Worm (Caenorhabditis elegans) whole organism, late embryonic: ENCODE data around the gene grl-28.
A peak's percentile ranks its signal among the peaks of the same experiment; 100 is the strongest.
"Not testable (repeated sequence)": the region's sequence is repeated elsewhere in the genome, so short reads cannot be mapped to it uniquely, and the experiment has no call there.

Experiments used
- F13H6.1 ChIP-seq: sonication (generic microtip); optimal IDR thresholded peaks from 2 replicates; lab custom pipeline; 2016; ENCODE audit warnings: missing genetic modification characterization, missing compliant biosample characterization
- K02D7.2 ChIP-seq: sonication (generic microtip); optimal IDR thresholded peaks from 2 replicates; lab custom pipeline; 2017; ENCODE audit warnings: mild to moderate bottlenecking, missing genetic modification characterization, missing compliant biosample characterization
- K09A11.1 ChIP-seq: sonication (generic microtip); optimal IDR thresholded peaks from 2 replicates; lab custom pipeline; 2017; ENCODE audit warnings: antibody characterized with exemption, mild to moderate bottlenecking, missing genetic modification characterization, missing compliant biosample characterization; ENCODE audit not compliant: insufficient read depth
- T23F11.4 ChIP-seq: fragments of 200-800 bp; sonication (Bioruptor generic); optimal IDR thresholded peaks from 2 replicates; lab custom pipeline; 2018; ENCODE audit warnings: mild to moderate bottlenecking, missing genetic modification characterization, missing compliant biosample characterization
- ama-1 ChIP-seq: fragments of 150-350 bp; optimal IDR thresholded peaks from 2 replicates; lab custom pipeline; 2014
- ceh-19 ChIP-seq: fragments of 200-800 bp; sonication (Bioruptor generic); optimal IDR thresholded peaks from 2 replicates; lab custom pipeline; 2018; ENCODE audit warnings: mild to moderate bottlenecking, missing genetic modification characterization, missing compliant biosample characterization
- ceh-2 ChIP-seq: sonication (generic microtip); optimal IDR thresholded peaks from 2 replicates; lab custom pipeline; 2016; ENCODE audit warnings: missing genotype, missing genetic modification characterization, missing compliant biosample characterization
- ceh-24 ChIP-seq: sonication (generic microtip); optimal IDR thresholded peaks from 2 replicates; lab custom pipeline; 2016; ENCODE audit warnings: mild to moderate bottlenecking, missing genetic modification characterization, missing compliant biosample characterization
- ceh-30 ChIP-seq: fragments of 150-350 bp; optimal IDR thresholded peaks from 2 replicates; lab custom pipeline; 2014; ENCODE audit warnings: missing biosample characterization, missing genetic modification characterization
- ceh-31 ChIP-seq: sonication (generic microtip); optimal IDR thresholded peaks from 2 replicates; lab custom pipeline; 2016; ENCODE audit warnings: missing genetic modification characterization, missing compliant biosample characterization
- ceh-34 ChIP-seq: sonication (generic microtip); optimal IDR thresholded peaks from 2 replicates; lab custom pipeline; 2016; ENCODE audit warnings: mild to moderate bottlenecking, missing genetic modification characterization, missing compliant biosample characterization
- ceh-9 ChIP-seq: sonication (generic microtip); optimal IDR thresholded peaks from 2 replicates; lab custom pipeline; 2016; ENCODE audit warnings: mild to moderate bottlenecking, missing genetic modification characterization, inconsistent platforms, missing compliant biosample characterization
- che-1 ChIP-seq: sonication (generic microtip); optimal IDR thresholded peaks from 2 replicates; lab custom pipeline; 2016; ENCODE audit warnings: mild to moderate bottlenecking, missing genetic modification characterization, missing compliant biosample characterization
- elt-2 ChIP-seq: sonication (generic microtip); optimal IDR thresholded peaks from 2 replicates; lab custom pipeline; 2016; ENCODE audit warnings: missing genetic modification reagents, missing genetic modification characterization, missing compliant biosample characterization
- ets-4 ChIP-seq: sonication (generic microtip); optimal IDR thresholded peaks from 2 replicates; lab custom pipeline; 2016; ENCODE audit warnings: missing genetic modification characterization, missing compliant biosample characterization
- fax-1 ChIP-seq: sonication (generic microtip); optimal IDR thresholded peaks from 2 replicates; lab custom pipeline; 2016; ENCODE audit warnings: missing genotype, missing genetic modification characterization, missing compliant biosample characterization
- gmeb-2 ChIP-seq: sonication (generic microtip); optimal IDR thresholded peaks from 2 replicates; lab custom pipeline; 2016; ENCODE audit warnings: missing genetic modification characterization, inconsistent platforms, missing compliant biosample characterization
- hlh-13 ChIP-seq: fragments of 200-800 bp; sonication (Bioruptor generic); optimal IDR thresholded peaks from 2 replicates; lab custom pipeline; 2018; ENCODE audit warnings: mild to moderate bottlenecking, missing genetic modification characterization, missing compliant biosample characterization
- hlh-6 ChIP-seq: sonication (generic microtip); optimal IDR thresholded peaks from 2 replicates; lab custom pipeline; 2016; ENCODE audit warnings: missing genotype, missing genetic modification characterization, missing compliant biosample characterization
- lim-6 ChIP-seq: sonication (generic microtip); optimal IDR thresholded peaks from 2 replicates; lab custom pipeline; 2016; ENCODE audit warnings: missing genetic modification characterization, missing compliant biosample characterization
- nfya-1 ChIP-seq: sonication (generic microtip); optimal IDR thresholded peaks from 2 replicates; lab custom pipeline; 2017; ENCODE audit warnings: missing genetic modification characterization, mild to moderate bottlenecking, missing compliant biosample characterization, antibody characterized with exemption, moderate library complexity
- odd-2 ChIP-seq: sonication (generic microtip); optimal IDR thresholded peaks from 2 replicates; lab custom pipeline; 2017; ENCODE audit warnings: antibody characterized with exemption, mild to moderate bottlenecking, missing genetic modification characterization, missing compliant biosample characterization
- pha-2 ChIP-seq: sonication (generic microtip); optimal IDR thresholded peaks from 2 replicates; lab custom pipeline; 2017; ENCODE audit warnings: mild to moderate bottlenecking, missing genetic modification characterization, missing compliant biosample characterization
- pha-4 ChIP-seq: fragments of 150-350 bp; optimal IDR thresholded peaks from 2 replicates; lab custom pipeline; 2018; ENCODE audit warnings: missing biosample characterization, missing genetic modification reagents, missing genetic modification characterization
- pros-1 ChIP-seq: fragments of 150-350 bp; optimal IDR thresholded peaks from 2 replicates; lab custom pipeline; 2014; ENCODE audit warnings: missing biosample characterization, missing genetic modification reagents, missing genetic modification characterization
- ref-2 ChIP-seq: sonication (generic microtip); optimal IDR thresholded peaks from 2 replicates; lab custom pipeline; 2016; ENCODE audit warnings: missing genetic modification characterization, missing compliant biosample characterization
- rnt-1 ChIP-seq: sonication (generic microtip); optimal IDR thresholded peaks from 2 replicates; lab custom pipeline; 2016; ENCODE audit warnings: missing genetic modification characterization, missing compliant biosample characterization
- sdc-2 ChIP-seq: sonication (generic microtip); optimal IDR thresholded peaks from 2 replicates; lab custom pipeline; 2016; ENCODE audit warnings: missing genotype, missing genetic modification characterization, missing compliant biosample characterization
- sox-2 ChIP-seq: fragments of 200-800 bp; sonication (Bioruptor generic); IDR thresholded peaks from 2 replicates; pipeline ENCODE4 v1.3.6; 2022; ENCODE audit warnings: missing genetic modification reagents, missing genetic modification characterization, missing compliant biosample characterization
- syd-9 ChIP-seq: sonication (generic microtip); optimal IDR thresholded peaks from 2 replicates; lab custom pipeline; 2016; ENCODE audit warnings: mild to moderate bottlenecking, missing genetic modification characterization, moderate library complexity, missing compliant biosample characterization
- tbx-2 ChIP-seq: sonication (generic microtip); optimal IDR thresholded peaks from 2 replicates; lab custom pipeline; 2016; ENCODE audit warnings: missing genetic modification characterization, missing compliant biosample characterization
- unc-3 ChIP-seq, 2 experiments: fragments of 200-800 bp in 1 of 2; sonication (Bioruptor generic) in 1 of 2; sonication (generic microtip) in 1 of 2; conservative IDR thresholded peaks in 1 of 2; optimal IDR thresholded peaks in 1 of 2; 2 replicates each; pipeline versions ENCODE4 v1.3.6 to Lab custom; 2016 to 2022; ENCODE audit warnings: missing compliant biosample characterization in 2 of 2, missing genetic modification characterization in 2 of 2, missing genetic modification reagents in 1 of 2
- unc-55 ChIP-seq: sonication (generic microtip); optimal IDR thresholded peaks from 2 replicates; lab custom pipeline; 2017; ENCODE audit warnings: missing biosample characterization, missing genetic modification reagents, missing genetic modification characterization
- unc-86 ChIP-seq: sonication (generic microtip); optimal IDR thresholded peaks from 2 replicates; lab custom pipeline; 2016; ENCODE audit warnings: missing genetic modification characterization, missing compliant biosample characterization
- zip-5 ChIP-seq: sonication (generic microtip); optimal IDR thresholded peaks from 2 replicates; lab custom pipeline; 2016; ENCODE audit warnings: missing genetic modification characterization, missing compliant biosample characterization

Gene grl-28

ce11 chrV:3558744-3559143, 7.1 kb upstream of the grl-28 start, which contains the start of gene T24A6.1:
T24A6.1 (plus strand) TSS chrV:3559044.
- not testable (repeated sequence) for TF ChIP-seq unc-3 (GFP tag; conservative IDR thresholded peaks at IDR 0.05; lab: Robert Waterston, UW); unc-3 (tag; optimal IDR thresholded peaks at IDR 0.05; lab: Kevin White, UChicago); rnt-1 (tag; lab: Kevin White, UChicago); ceh-2

- TF ChIP-seq odd-2 (no peak), K02D7.2 (tag; lab: Kevin White, UChicago) (no peak), ama-1 (lab: Kevin White, UChicago) (no peak), K09A11.1 (tag; lab: Kevin White, UChicago) (no peak), pha-4 (tag; lab: Kevin White, UChicago) (no peak), sox-2 (no peak), unc-55 (no peak)
These were observed 5.8 kb upstream of the grl-28 start, which contains the start of gene grl-31 for ce11 chrV:3557422-3557821. grl-31 (minus strand) TSS chrV:3557778.

- no peak for TF ChIP-seq fax-1
- no peak for TF ChIP-seq syd-9
- no peak for TF ChIP-seq che-1 (tag; lab: Kevin White, UChicago)
- TF ChIP-seq pha-2 (tag; lab: Kevin White, UChicago): no peak
- no peak for TF ChIP-seq unc-3 (GFP tag; conservative IDR thresholded peaks at IDR 0.05; lab: Robert Waterston, UW)
- TF ChIP-seq unc-3 (tag; optimal IDR thresholded peaks at IDR 0.05; lab: Kevin White, UChicago): no peak
- no peak for TF ChIP-seq ceh-30 (tag; lab: Kevin White, UChicago)
- TF ChIP-seq sdc-2 (tag; lab: Kevin White, UChicago): no peak
- TF ChIP-seq ceh-31 (tag; lab: Kevin White, UChicago): no peak
- TF ChIP-seq ceh-34 (tag; lab: Kevin White, UChicago): no peak
- TF ChIP-seq hlh-13 (GFP tag; lab: Kevin White, UChicago): no peak
- TF ChIP-seq ets-4 (tag; lab: Kevin White, UChicago): no peak
These were observed 4.3 kb upstream of the grl-28 start, which contains the start of gene grl-30 for ce11 chrV:3555986-3556385. grl-30 (plus strand) TSS chrV:3556286.

- TF ChIP-seq ceh-9 (tag; lab: Kevin White, UChicago): no peak
- TF ChIP-seq fax-1: no peak
- no peak for TF ChIP-seq zip-5
- TF ChIP-seq ceh-30 (tag; lab: Kevin White, UChicago): no peak
- TF ChIP-seq K02D7.2 (tag; lab: Kevin White, UChicago): no peak
These were observed 3.2 kb upstream of the grl-28 start, which contains the start of gene grl-29 for ce11 chrV:3554869-3555268. grl-29 (minus strand) TSS chrV:3555236.

- peak; percentile 86 for TF ChIP-seq elt-2
- no peak for TF ChIP-seq ceh-24
- no peak for TF ChIP-seq ceh-2
- TF ChIP-seq F13H6.1 (tag; lab: Kevin White, UChicago): no peak
These were observed 1.2 kb upstream of the grl-28 start, which contains the start of gene T24A6.20 for ce11 chrV:3552740-3553469. T24A6.20 (plus strand) TSS chrV:3553134.

- no peak for TF ChIP-seq pros-1 (tag; lab: Kevin White, UChicago)
- TF ChIP-seq ceh-19 (GFP tag; lab: Kevin White, UChicago): no peak
- no peak for TF ChIP-seq sox-2
- TF ChIP-seq ceh-9 (tag; lab: Kevin White, UChicago): no peak
- no peak for TF ChIP-seq lim-6 (tag; lab: Kevin White, UChicago)
- TF ChIP-seq gmeb-2 (tag; lab: Kevin White, UChicago): no peak
- no peak for TF ChIP-seq unc-86
- TF ChIP-seq nfya-1 (tag; lab: Kevin White, UChicago): no peak
- no peak for TF ChIP-seq fax-1
- TF ChIP-seq ref-2: no peak
- TF ChIP-seq T23F11.4: no peak
- TF ChIP-seq che-1 (tag; lab: Kevin White, UChicago): no peak
- no peak for TF ChIP-seq hlh-6 (tag; lab: Kevin White, UChicago)
- no peak for TF ChIP-seq tbx-2 (tag; lab: Kevin White, UChicago)
These were observed 2.1 kb downstream of the grl-28 start, which contains the start of gene sri-21 for ce11 chrV:3549553-3549952. sri-21 (plus strand) TSS chrV:3549853.
